Worm (Caenorhabditis elegans): ENCODE measurements around the gene osm-3.
A peak's percentile ranks its signal among the peaks of the same experiment; 100 is the strongest.

The osm-3 gene

ce11 chrIV:3783910-3784309, 16.9 kb downstream of the osm-3 start, which contains the start of gene glct-6:
Gene glct-6, plus strand, starts transcription at chrIV:3784210.
- no peak for TF ChIP-seq C38D4.7 (GFP tag; optimal IDR thresholded peaks at IDR 0.05)
- no peak for TF ChIP-seq pqm-1 (tag; optimal IDR thresholded peaks at IDR 0.05)
- no peak for TF ChIP-seq ceh-14 (tag; optimal IDR thresholded peaks at IDR 0.05)

- TF ChIP-seq K02D7.2 (tag; optimal IDR thresholded peaks at IDR 0.05) (no peak), unc-55 (GFP tag; optimal IDR thresholded peaks at IDR 0.05) (peak; percentile 75)
These were observed 19.3 kb downstream of the osm-3 start for ce11 chrIV:3781539-3781938.

- TF ChIP-seq pros-1 (tag; optimal IDR thresholded peaks at IDR 0.05) = no peak
- no peak for TF ChIP-seq ceh-9 (tag; optimal IDR thresholded peaks at IDR 0.05)
- no peak for TF ChIP-seq ceh-24 (tag; optimal IDR thresholded peaks at IDR 0.05)
- TF ChIP-seq ref-2 (tag; optimal IDR thresholded peaks at IDR 0.05) = no peak
- no peak for TF ChIP-seq fkh-10 (GFP tag; optimal IDR thresholded peaks at IDR 0.05)
- TF ChIP-seq ceh-48 (tag; optimal IDR thresholded peaks at IDR 0.05) = no peak
- no peak for TF ChIP-seq ceh-14 (tag; optimal IDR thresholded peaks at IDR 0.05)
- TF ChIP-seq nhr-232 (tag; optimal IDR thresholded peaks at IDR 0.05) = no peak
- no peak for TF ChIP-seq hlh-8 (tag; optimal IDR thresholded peaks at IDR 0.05)
- TF ChIP-seq sox-2 (GFP tag; IDR thresholded peaks at IDR 0.05) = no peak
- TF ChIP-seq ceh-19 (GFP tag; optimal IDR thresholded peaks at IDR 0.05) = no peak
- no peak for TF ChIP-seq Y22D7AL.16 (tag; optimal IDR thresholded peaks at IDR 0.05)
- no peak for TF ChIP-seq T23F11.4 (GFP tag; optimal IDR thresholded peaks at IDR 0.05)
- no peak for TF ChIP-seq pat-9 (tag; optimal IDR thresholded peaks at IDR 0.05)
- no peak for TF ChIP-seq C08G9.2 (tag; optimal IDR thresholded peaks at IDR 0.05)
- no peak for TF ChIP-seq fkh-6 (tag; optimal IDR thresholded peaks at IDR 0.05)
- TF ChIP-seq unc-3 (GFP tag; conservative IDR thresholded peaks at IDR 0.05) = no peak
- no peak for TF ChIP-seq unc-3 (tag; optimal IDR thresholded peaks at IDR 0.05)
- no peak for TF ChIP-seq elt-4 (tag; optimal IDR thresholded peaks at IDR 0.05)
These were observed 26.7 kb downstream of the osm-3 start for ce11 chrIV:3774160-3774559.

ce11 chrIV:3767749-3768148, 33.1 kb downstream of the osm-3 start:
- TF ChIP-seq madf-2 (tag; optimal IDR thresholded peaks at IDR 0.05) (no peak), ceh-24 (tag; optimal IDR thresholded peaks at IDR 0.05) (no peak), pag-3 (tag; optimal IDR thresholded peaks at IDR 0.05; ENCODE audit: borderline replicate concordance) (no peak)

ce11 chrIV:3766589-3766988, 34.3 kb downstream of the osm-3 start, which contains the start of gene vab-2:
Gene vab-2, minus strand, starts transcription at chrIV:3766826.
- TF ChIP-seq ceh-18 (tag; optimal IDR thresholded peaks at IDR 0.05) = no peak
- no peak for TF ChIP-seq elt-4 (tag; optimal IDR thresholded peaks at IDR 0.05)
- no peak for TF ChIP-seq pqm-1 (tag; optimal IDR thresholded peaks at IDR 0.05)
- TF ChIP-seq hlh-15 (tag; optimal IDR thresholded peaks at IDR 0.05) = no peak
- TF ChIP-seq gmeb-2 (tag; optimal IDR thresholded peaks at IDR 0.05) = no peak

- TF ChIP-seq F13H6.1 (tag; optimal IDR thresholded peaks at IDR 0.05) (no peak), K02D7.2 (tag; optimal IDR thresholded peaks at IDR 0.05) (no peak), odd-2 (tag; optimal IDR thresholded peaks at IDR 0.05) (no peak), tbx-7 (tag; optimal IDR thresholded peaks at IDR 0.05) (no peak), nhr-11 (tag; optimal IDR thresholded peaks at IDR 0.05) (no peak), eyg-1 (tag; optimal IDR thresholded peaks at IDR 0.05) (no peak), ceh-14 (tag; optimal IDR thresholded peaks at IDR 0.05) (no peak), unc-55 (GFP tag; optimal IDR thresholded peaks at IDR 0.05) (peak; percentile 82)
These were observed 35.4 kb downstream of the osm-3 start for ce11 chrIV:3765457-3765856.
